Fruit fly (Drosophila melanogaster): ENCODE results near the gene CG15011.
A peak's percentile ranks its signal among the peaks of the same experiment; 100 is the strongest.

DNA sequence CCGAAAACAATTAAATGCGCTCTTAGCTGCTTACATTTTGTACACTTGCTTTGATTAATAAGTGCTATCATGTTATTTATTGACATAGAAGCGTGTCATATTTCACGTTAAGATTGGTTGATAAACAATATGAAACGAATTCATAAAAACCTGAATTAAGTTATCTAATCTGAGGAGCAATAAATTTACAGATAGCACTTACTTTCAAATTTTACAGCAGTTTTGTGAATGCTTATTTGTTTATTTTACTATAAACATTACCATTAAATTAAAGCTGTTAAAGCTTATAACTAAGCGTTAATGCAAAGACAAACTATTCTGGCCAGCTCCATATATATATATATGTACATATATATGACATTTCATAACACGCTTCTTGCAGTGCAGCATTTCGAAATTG, 43.1 kb upstream of the CG15011 start:
- TF ChIP-seq CG3919 (GFP tag; optimal IDR thresholded peaks at IDR 0.05) (no peak), vri (GFP tag; optimal IDR thresholded peaks at IDR 0.05) (no peak), Hr39 (GFP tag; optimal IDR thresholded peaks at IDR 0.05) (no peak), CG11902 (GFP tag; optimal IDR thresholded peaks at IDR 0.05) (no peak), Met (GFP tag; optimal IDR thresholded peaks at IDR 0.05) (no peak), CG31627 (GFP tag; optimal IDR thresholded peaks at IDR 0.05) (no peak), CG8319 (GFP tag; optimal IDR thresholded peaks at IDR 0.05) (no peak), spab (GFP tag; optimal IDR thresholded peaks at IDR 0.05) (no peak), lz (GFP tag; optimal IDR thresholded peaks at IDR 0.05) (no peak), CG6808 (GFP tag; optimal IDR thresholded peaks at IDR 0.05) (no peak), Smox (GFP tag; optimal IDR thresholded peaks at IDR 0.05) (no peak), Eip78C (GFP tag) (peak; percentile 76)
